Worm (Caenorhabditis elegans): ENCODE data around the gene gphr-1.

The gphr-1 gene

DNA sequence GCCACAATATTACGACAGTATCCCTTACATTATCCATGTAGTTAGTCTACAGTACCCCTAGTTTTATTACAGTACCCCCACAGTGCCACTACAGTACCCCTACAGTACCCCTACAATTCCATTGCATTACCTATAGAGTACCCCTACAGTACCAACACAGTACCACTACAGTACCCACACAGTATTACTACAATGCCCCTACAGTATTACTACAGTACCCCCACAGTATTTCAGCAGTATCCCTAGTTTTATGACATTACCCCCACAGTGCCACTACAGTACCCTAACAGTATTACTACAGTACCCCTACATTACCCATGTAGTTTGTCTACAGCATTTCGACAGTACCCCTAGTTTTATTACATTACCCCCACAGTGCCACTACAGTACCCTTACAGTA, 14.6 kb downstream of the gphr-1 start:
- TF ChIP-seq lsy-2 (tag; optimal IDR thresholded peaks at IDR 0.05) (no peak), ztf-1 (GFP tag; conservative IDR thresholded peaks at IDR 0.05) (no peak), lin-39 (tag; optimal IDR thresholded peaks at IDR 0.05) (no peak), Y55F3AM.14 (GFP tag; optimal IDR thresholded peaks at IDR 0.05) (no peak), dmd-4 (tag; optimal IDR thresholded peaks at IDR 0.05) (no peak), elt-3 (tag; optimal IDR thresholded peaks at IDR 0.05) (no peak), nhr-77 (tag; optimal IDR thresholded peaks at IDR 0.05) (no peak), sem-4 (tag; optimal IDR thresholded peaks at IDR 0.05) (no peak), nhr-25 (tag; optimal IDR thresholded peaks at IDR 0.05) (no peak), unc-39 (tag; optimal IDR thresholded peaks at IDR 0.05) (no peak), crh-2 (tag; optimal IDR thresholded peaks at IDR 0.05) (no peak), ama-1 (optimal IDR thresholded peaks at IDR 0.05) (no peak), sma-3 (GFP tag; optimal IDR thresholded peaks at IDR 0.05) (no peak), blmp-1 (tag; optimal IDR thresholded peaks at IDR 0.05; ENCODE audit: insufficient read depth) (no peak), nhr-21 (tag; optimal IDR thresholded peaks at IDR 0.05) (no peak), mab-5 (tag; optimal IDR thresholded peaks at IDR 0.05) (no peak), nhr-6 (tag; optimal IDR thresholded peaks at IDR 0.05) (no peak), gmeb-1 (tag; optimal IDR thresholded peaks at IDR 0.05) (no peak), ztf-11 (tag; optimal IDR thresholded peaks at IDR 0.05) (no peak), zag-1 (tag; optimal IDR thresholded peaks at IDR 0.05) (no peak)

ce11 chrIII:12235359-12235758, 16.5 kb downstream of the gphr-1 start:
- TF ChIP-seq elt-3 (tag; optimal IDR thresholded peaks at IDR 0.05), result no peak

ce11 chrIII:12235914-12236313, 17.1 kb downstream of the gphr-1 start, which contains the start of the genes grl-15 and fbxa-89:
grl-15 (minus strand) TSS chrIII:12236014.
fbxa-89 (plus strand) TSS chrIII:12236184.
- TF ChIP-seq egl-27 (tag; optimal IDR thresholded peaks at IDR 0.05) (no peak), nhr-25 (tag; optimal IDR thresholded peaks at IDR 0.05) (no peak), ceh-82 (tag; optimal IDR thresholded peaks at IDR 0.05) (no peak)

DNA sequence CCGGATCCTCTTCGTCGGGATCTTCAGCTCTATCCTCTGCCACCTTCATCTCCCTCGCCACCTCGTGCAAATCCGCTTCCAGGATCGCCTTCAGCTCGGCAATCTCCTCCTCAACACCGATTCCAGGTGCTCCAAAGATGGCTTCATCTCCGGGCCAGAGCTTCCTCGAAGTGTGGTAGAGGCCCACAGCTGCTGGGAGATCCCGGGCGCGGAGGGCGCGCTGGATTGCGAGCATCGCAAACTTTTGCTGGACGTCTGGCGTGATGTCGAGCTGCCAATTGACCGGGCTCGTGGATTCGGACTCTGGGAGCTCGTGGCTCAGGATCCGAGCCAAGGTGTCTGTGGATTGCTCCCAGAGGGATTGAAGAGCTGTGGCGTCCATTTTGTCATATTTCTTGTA, 26.7 kb downstream of the gphr-1 start:
- TF ChIP-seq ama-1 (optimal IDR thresholded peaks at IDR 0.05), result no peak
- no peak for TF ChIP-seq nhr-237 (tag; optimal IDR thresholded peaks at IDR 0.05)
- TF ChIP-seq ztf-11 (tag; optimal IDR thresholded peaks at IDR 0.05), result no peak
- no peak for TF ChIP-seq crh-2 (tag; optimal IDR thresholded peaks at IDR 0.05)
- TF ChIP-seq ceh-82 (tag; optimal IDR thresholded peaks at IDR 0.05), result no peak
- TF ChIP-seq lin-39 (tag; optimal IDR thresholded peaks at IDR 0.05), result no peak
- no peak for TF ChIP-seq egl-27 (tag; optimal IDR thresholded peaks at IDR 0.05)
- TF ChIP-seq F13H6.1 (tag; optimal IDR thresholded peaks at IDR 0.05), result no peak
- TF ChIP-seq elt-3 (tag; optimal IDR thresholded peaks at IDR 0.05), result no peak
- no peak for TF ChIP-seq lsy-2 (tag; optimal IDR thresholded peaks at IDR 0.05)
- no peak for TF ChIP-seq mbf-1 (tag; optimal IDR thresholded peaks at IDR 0.05)

- no peak for TF ChIP-seq mab-5 (tag; optimal IDR thresholded peaks at IDR 0.05)
- TF ChIP-seq crh-2 (tag; optimal IDR thresholded peaks at IDR 0.05), result no peak
- TF ChIP-seq mbf-1 (tag; optimal IDR thresholded peaks at IDR 0.05), result no peak
- no peak for TF ChIP-seq unc-55 (GFP tag; optimal IDR thresholded peaks at IDR 0.05)
- TF ChIP-seq egl-27 (tag; optimal IDR thresholded peaks at IDR 0.05), result no peak
- no peak for TF ChIP-seq ceh-16 (tag; optimal IDR thresholded peaks at IDR 0.05)
- TF ChIP-seq snpc-4 (tag; optimal IDR thresholded peaks at IDR 0.05), result no peak
- TF ChIP-seq fos-1 (tag; optimal IDR thresholded peaks at IDR 0.05), result no peak
- no peak for TF ChIP-seq unc-62 (GFP tag; optimal IDR thresholded peaks at IDR 0.05)
- TF ChIP-seq unc-39 (tag; optimal IDR thresholded peaks at IDR 0.05), result no peak
- TF ChIP-seq nhr-6 (tag; optimal IDR thresholded peaks at IDR 0.05), result no peak
- no peak for TF ChIP-seq alr-1 (tag; optimal IDR thresholded peaks at IDR 0.05)
- TF ChIP-seq dmd-4 (tag; optimal IDR thresholded peaks at IDR 0.05), result no peak
- no peak for TF ChIP-seq mdl-1 (tag; optimal IDR thresholded peaks at IDR 0.05)
- no peak for TF ChIP-seq nhr-21 (tag; optimal IDR thresholded peaks at IDR 0.05)
- TF ChIP-seq ceh-82 (tag; optimal IDR thresholded peaks at IDR 0.05), result no peak
- no peak for TF ChIP-seq F13H6.1 (tag; optimal IDR thresholded peaks at IDR 0.05)
- no peak for TF ChIP-seq nhr-10 (tag; optimal IDR thresholded peaks at IDR 0.05)
Observed at ce11 chrIII:12247329-12247728, 28.5 kb downstream of the gphr-1 start.

Data from whole organism, L2 larva.